Worm (Caenorhabditis elegans): ENCODE results near the gene str-214.

The str-214 gene

DNA sequence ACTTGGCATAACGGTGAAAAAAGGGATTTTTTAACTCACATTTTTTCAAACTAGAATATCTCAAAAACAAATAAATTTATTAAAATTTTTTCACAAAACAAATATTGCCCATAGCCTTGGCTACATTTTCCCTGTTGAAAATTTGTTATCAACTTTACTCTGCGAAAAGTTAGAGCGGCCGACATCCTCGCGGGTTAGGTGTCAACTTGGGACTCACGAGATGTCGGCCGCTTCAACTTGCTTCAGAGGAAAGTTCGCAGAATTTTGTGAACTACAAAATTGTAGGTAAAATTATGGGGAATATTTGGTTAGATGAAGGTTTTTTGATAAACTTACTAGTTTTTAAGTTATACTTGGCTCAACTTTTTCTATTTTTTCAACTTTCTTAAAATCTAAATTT lies 36.7 kb downstream of the str-214 start:
- TF ChIP-seq dao-5 (tag; optimal IDR thresholded peaks at IDR 0.05) (no peak), him-1 (tag; optimal IDR thresholded peaks at IDR 0.05) (no peak), W03F9.2 (tag; optimal IDR thresholded peaks at IDR 0.05) (no peak)

DNA sequence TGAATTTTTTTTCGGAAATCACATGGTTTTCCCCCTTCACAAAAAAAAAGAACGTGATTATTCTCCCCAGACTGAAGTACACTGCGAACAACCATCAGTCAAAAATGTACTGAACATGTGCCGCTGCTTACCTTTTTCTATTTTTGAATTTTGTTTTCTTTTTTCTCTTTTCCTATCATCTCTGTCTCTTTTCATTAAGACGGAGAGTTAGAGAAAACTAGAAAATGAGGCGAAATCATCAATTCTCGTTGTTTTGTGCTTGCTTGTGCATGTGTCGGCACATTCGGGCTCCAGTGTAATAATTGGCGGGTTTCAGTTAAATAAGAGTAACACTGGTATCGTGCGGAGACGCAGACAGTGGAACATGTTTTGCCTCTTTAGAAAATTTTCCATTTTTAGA lies 37.2 kb downstream of the str-214 start:
- TF ChIP-seq W03F9.2 (tag; optimal IDR thresholded peaks at IDR 0.05) (peak; percentile 17), dao-5 (tag; optimal IDR thresholded peaks at IDR 0.05) (no peak), him-1 (tag; optimal IDR thresholded peaks at IDR 0.05) (no peak)

- TF ChIP-seq W03F9.2 (tag; optimal IDR thresholded peaks at IDR 0.05) = no peak
- no peak for TF ChIP-seq dao-5 (tag; optimal IDR thresholded peaks at IDR 0.05)
- no peak for TF ChIP-seq him-1 (tag; optimal IDR thresholded peaks at IDR 0.05)
These were observed 39.6 kb downstream of the str-214 start for ce11 chrV:16354675-16355074.

ce11 chrV:16355941-16356340 lies 40.8 kb downstream of the str-214 start:
- TF ChIP-seq him-1 (tag; optimal IDR thresholded peaks at IDR 0.05) (peak; percentile 86), W03F9.2 (tag; optimal IDR thresholded peaks at IDR 0.05) (peak; percentile 64), dao-5 (tag; optimal IDR thresholded peaks at IDR 0.05) (no peak)

DNA sequence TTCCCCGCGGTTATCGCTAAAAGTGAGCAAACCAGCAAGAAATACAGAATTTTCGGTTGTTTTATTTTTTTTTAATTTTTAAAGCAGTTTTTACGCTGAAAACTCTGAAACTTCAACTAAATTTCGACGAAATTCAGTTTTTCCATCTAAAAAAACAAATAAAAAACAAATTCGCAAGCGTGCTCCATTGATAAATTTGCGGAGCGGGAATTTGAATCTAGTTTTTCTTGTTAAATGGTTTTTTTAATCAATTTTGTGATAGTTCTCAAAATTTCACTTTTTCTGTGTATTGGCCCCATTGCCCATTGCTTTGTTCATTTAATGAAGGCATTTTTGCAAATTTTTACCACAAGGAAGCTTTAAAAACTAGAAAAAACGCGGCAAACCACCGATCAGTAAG lies 41.7 kb downstream of the str-214 start:
- TF ChIP-seq dao-5 (tag; optimal IDR thresholded peaks at IDR 0.05) (no peak), W03F9.2 (tag; optimal IDR thresholded peaks at IDR 0.05) (no peak), him-1 (tag; optimal IDR thresholded peaks at IDR 0.05) (no peak)

DNA sequence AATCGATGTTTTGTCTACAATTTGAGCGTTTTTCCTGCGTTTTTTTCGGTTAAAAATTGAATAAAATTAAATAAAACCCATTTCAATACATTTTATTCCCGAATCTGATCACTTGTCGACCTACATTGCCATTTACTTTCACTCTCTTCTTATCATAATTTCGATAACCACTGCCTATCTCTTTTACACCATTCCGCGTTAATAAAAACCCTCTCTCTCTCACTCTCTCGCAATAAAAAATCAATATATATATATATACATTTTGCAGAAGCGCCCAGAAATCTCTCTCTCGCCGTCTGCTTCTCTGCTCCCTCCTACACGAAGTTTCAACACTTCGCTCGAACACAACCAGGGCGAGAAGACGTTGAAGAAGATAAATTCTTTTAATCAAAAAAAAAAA lies 42.1 kb downstream of the str-214 start, which contains the start of gene pptr-1:
Gene pptr-1, plus strand, starts transcription at position 269 of the 400 bp plus-strand sequence.
- TF ChIP-seq dao-5 (tag; optimal IDR thresholded peaks at IDR 0.05) (no peak), him-1 (tag; optimal IDR thresholded peaks at IDR 0.05) (no peak), W03F9.2 (tag; optimal IDR thresholded peaks at IDR 0.05) (no peak)

ce11 chrV:16361350-16361749 lies 46.2 kb downstream of the str-214 start:
- TF ChIP-seq him-1 (tag; optimal IDR thresholded peaks at IDR 0.05) (no peak), W03F9.2 (tag; optimal IDR thresholded peaks at IDR 0.05) (no peak), dao-5 (tag; optimal IDR thresholded peaks at IDR 0.05) (no peak)
